Worm (Caenorhabditis elegans) whole organism, L3 larva: ENCODE data around the gene M03A8.3.

Experiments used
- R02D3.7 ChIP-seq: fragments of 150-350 bp; optimal IDR thresholded peaks from 2 replicates; lab custom pipeline; 2014; ENCODE audit warnings: missing biosample characterization, missing genetic modification characterization
- daf-12 ChIP-seq: fragments of 150-350 bp; optimal IDR thresholded peaks from 2 replicates; lab custom pipeline; 2014; ENCODE audit warnings: missing biosample characterization, missing genetic modification reagents, missing genetic modification characterization
- fkh-10 ChIP-seq: sonication (generic microtip); optimal IDR thresholded peaks from 2 replicates; lab custom pipeline; 2017; ENCODE audit warnings: missing biosample characterization, missing genetic modification reagents, missing genetic modification characterization
- fos-1 ChIP-seq: fragments of 150-350 bp; optimal IDR thresholded peaks from 2 replicates; lab custom pipeline; 2014; ENCODE audit warnings: missing biosample characterization, missing genetic modification characterization
- nfya-1 ChIP-seq: sonication (generic microtip); optimal IDR thresholded peaks from 2 replicates; lab custom pipeline; 2017; ENCODE audit warnings: missing genetic modification characterization, mild to moderate bottlenecking, missing compliant biosample characterization, antibody characterized with exemption, moderate library complexity; ENCODE audit not compliant: insufficient read depth
- nhr-11 ChIP-seq: fragments of 150-350 bp; optimal IDR thresholded peaks from 2 replicates; lab custom pipeline; 2014; ENCODE audit warnings: missing biosample characterization, missing genetic modification characterization
- nhr-23 ChIP-seq: fragments of 150-350 bp; optimal IDR thresholded peaks from 2 replicates; lab custom pipeline; 2014; ENCODE audit warnings: missing biosample characterization, missing genetic modification reagents, missing genetic modification characterization
- pha-4 ChIP-seq: fragments of 150-350 bp; optimal IDR thresholded peaks from 2 replicates; lab custom pipeline; 2014; ENCODE audit warnings: missing biosample characterization, missing genetic modification reagents, missing genetic modification characterization
- pqm-1 ChIP-seq: fragments of 150-350 bp; optimal IDR thresholded peaks from 2 replicates; lab custom pipeline; 2017; ENCODE audit warnings: missing biosample characterization, missing genetic modification characterization, inconsistent platforms

Gene M03A8.3

DNA sequence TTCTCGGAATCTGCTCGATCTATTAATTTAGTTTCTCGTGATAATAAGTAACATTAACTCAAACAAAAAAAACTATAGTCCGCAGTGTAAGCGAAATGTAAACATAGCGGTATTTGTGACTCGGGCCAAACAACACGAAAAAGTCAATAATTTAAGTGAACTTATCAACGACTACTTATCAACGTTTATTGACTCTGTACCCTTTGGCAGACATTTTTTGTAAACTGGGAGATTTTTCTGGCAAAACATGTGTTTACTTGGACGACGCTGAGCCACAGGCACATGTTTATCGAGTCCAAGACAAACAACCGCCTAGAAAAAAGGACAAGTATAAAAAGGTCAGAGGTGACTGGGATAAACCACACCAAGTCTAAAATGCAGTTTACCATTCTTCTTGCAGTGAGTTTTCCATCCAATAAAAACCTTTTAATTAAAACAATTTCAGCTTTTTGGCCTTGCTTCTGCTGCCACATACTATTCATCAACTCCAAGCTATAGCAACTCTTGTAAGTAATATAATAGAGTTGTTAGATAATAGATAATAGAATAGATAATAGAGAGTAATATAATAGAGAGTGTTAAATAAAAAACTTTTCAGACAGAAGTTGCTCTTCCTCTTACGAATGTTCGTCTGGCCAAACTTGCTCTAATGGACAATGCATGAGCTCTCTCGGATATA is 44.7 kb downstream of the M03A8.3 start, which contains the start of gene C53B7.3:
TSS of gene C53B7.3 (plus strand) at position 362 of the 679 bp plus-strand sequence.
- peak; percentile 95 for TF ChIP-seq pha-4 (tag; lab: Kevin White, UChicago)
- no peak for TF ChIP-seq daf-12

DNA sequence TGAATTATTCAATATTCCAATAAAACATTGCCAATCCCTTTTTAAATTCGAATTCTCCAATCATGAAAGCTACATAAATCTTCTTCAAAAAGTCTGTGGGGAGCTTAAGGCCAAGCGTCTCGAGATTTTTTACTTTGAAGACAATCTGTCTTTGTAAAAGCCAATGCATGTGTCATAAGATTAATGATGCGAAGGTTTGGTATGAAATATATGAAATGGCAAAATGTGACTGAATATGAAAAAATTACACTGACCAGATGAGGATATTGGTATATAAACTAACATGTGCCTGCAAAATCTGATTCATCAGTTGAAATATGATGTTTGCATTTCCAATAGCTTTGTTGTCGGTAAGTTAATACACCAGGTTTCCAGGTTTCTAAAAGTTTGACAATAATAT is 46.1 kb downstream of the M03A8.3 start, which contains the start of gene C53B7.2:
TSS of gene C53B7.2 (plus strand) at position 301 of the 400 bp plus-strand sequence.
- TF ChIP-seq pqm-1 (tag; lab: Kevin White, UChicago) (no peak), fos-1 (tag; lab: Kevin White, UChicago) (no peak), R02D3.7 (no peak), fkh-10 (no peak), nhr-23 (tag; lab: Kevin White, UChicago) (no peak)

DNA sequence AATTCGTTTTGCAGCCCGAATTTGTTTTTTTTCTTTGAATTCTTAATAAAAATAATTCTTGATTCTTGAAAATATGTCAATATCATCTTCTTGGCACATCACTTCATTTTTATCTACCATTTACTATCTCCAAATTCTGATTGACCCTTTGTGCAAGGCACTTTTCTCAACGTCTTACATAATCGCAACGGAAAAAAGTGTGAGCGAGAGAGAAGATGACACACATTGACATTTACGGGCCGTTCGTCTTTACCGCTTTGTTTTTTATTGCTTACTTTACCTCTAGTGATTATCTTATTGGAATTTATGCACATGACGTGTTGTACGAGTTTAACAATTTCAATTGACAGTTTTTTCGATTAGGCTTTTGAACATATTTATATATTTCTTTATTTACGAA is 48.7 kb downstream of the M03A8.3 start:
- no peak for TF ChIP-seq nfya-1 (tag; lab: Kevin White, UChicago)
- no peak for TF ChIP-seq pqm-1 (tag; lab: Kevin White, UChicago)

DNA sequence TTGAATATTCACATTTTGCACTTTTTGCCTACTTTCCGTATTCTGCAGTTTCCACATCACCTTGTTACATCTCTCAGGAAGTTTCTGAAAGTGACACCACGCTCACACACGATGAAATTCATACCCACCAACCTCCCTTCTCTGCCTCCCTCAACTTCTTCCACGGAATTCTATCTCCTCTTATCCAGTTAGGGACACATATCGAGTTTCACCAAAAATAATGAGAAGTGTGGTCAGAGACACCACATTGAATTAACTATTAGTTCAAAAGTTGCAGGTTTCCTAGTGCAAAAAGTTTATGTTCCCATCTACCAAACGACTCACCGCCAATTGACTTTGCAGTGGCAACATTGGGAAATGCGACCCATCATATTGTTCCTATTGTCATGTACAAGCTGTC is 50.6 kb downstream of the M03A8.3 start:
- TF ChIP-seq nhr-11: no peak
- TF ChIP-seq, all 47 proteins: peak for 0
